Worm (Caenorhabditis elegans): ENCODE results near the gene ipla-5.

ce11 chrIV:8686510-8686909 is 28.5 kb upstream of the ipla-5 start, which contains the start of gene pole-2:
- TF ChIP-seq flt-1 (GFP tag; IDR thresholded peaks at IDR 0.05) (no peak), ama-1 (optimal IDR thresholded peaks at IDR 0.05) (no peak), hnd-1 (tag; optimal IDR thresholded peaks at IDR 0.05) (no peak), ceh-36 (tag; optimal IDR thresholded peaks at IDR 0.05) (no peak), ets-7 (tag; optimal IDR thresholded peaks at IDR 0.05) (no peak), tbx-11 (GFP tag; IDR thresholded peaks at IDR 0.05) (no peak), aly-1 (tag; optimal IDR thresholded peaks at IDR 0.05) (no peak), ceh-13 (GFP tag; optimal IDR thresholded peaks at IDR 0.05) (no peak), hmbx-1 (tag; optimal IDR thresholded peaks at IDR 0.05) (no peak)

All from whole organism, early embryonic.